Fruit fly (Drosophila melanogaster) whole organism, embryonic: ENCODE results near the gene Sytbeta.

ENCODE experiments used
- B-H2 ChIP-seq: fragments of 200-800 bp; sonication (Bioruptor generic); optimal IDR thresholded peaks from 2 replicates; lab custom pipeline; 2018; ENCODE audit warnings: missing biosample characterization, mild to moderate bottlenecking, missing genetic modification characterization
- BEAF-32 ChIP-seq: fragments of 200-800 bp; sonication (Bioruptor generic); optimal IDR thresholded peaks from 3 replicates; lab custom pipeline; 2017; ENCODE audit warnings: missing biosample characterization, missing genetic modification characterization, mild to moderate bottlenecking, moderate library complexity, missing genetic modification reagents
- CG10267 ChIP-seq: fragments of 200-800 bp; sonication (Bioruptor generic); optimal IDR thresholded peaks from 2 replicates; lab custom pipeline; 2018; ENCODE audit warnings: missing biosample characterization, mild to moderate bottlenecking, missing genetic modification characterization, moderate library complexity
- CG10321 ChIP-seq: fragments of 200-800 bp; sonication (Bioruptor generic); IDR thresholded peaks from 2 replicates; pipeline ENCODE4 v1.3.6; 2022; ENCODE audit warnings: missing biosample characterization, missing genetic modification characterization
- CG12299 ChIP-seq: fragments of 200-800 bp; sonication (Bioruptor generic); optimal IDR thresholded peaks from 2 replicates; lab custom pipeline; 2018; ENCODE audit warnings: missing biosample characterization, mild to moderate bottlenecking, missing genetic modification characterization
- CG13123 ChIP-seq: fragments of 200-800 bp; sonication (Bioruptor generic); optimal IDR thresholded peaks from 2 replicates; lab custom pipeline; 2016; ENCODE audit warnings: missing biosample characterization, missing genetic modification characterization
- CG13775 ChIP-seq: fragments of 200-800 bp; sonication (Bioruptor generic); optimal IDR thresholded peaks from 3 replicates; lab custom pipeline; 2017; ENCODE audit warnings: missing biosample characterization, mild to moderate bottlenecking, missing genetic modification characterization
- CG14710 ChIP-seq: fragments of 200-800 bp; sonication (Bioruptor generic); optimal IDR thresholded peaks from 3 replicates; lab custom pipeline; 2019; ENCODE audit warnings: missing biosample characterization, mild to moderate bottlenecking, missing genetic modification characterization, moderate library complexity
- CG15073 ChIP-seq: fragments of 200-800 bp; sonication (Bioruptor generic); optimal IDR thresholded peaks from 2 replicates; lab custom pipeline; 2016; ENCODE audit warnings: missing biosample characterization, missing genetic modification characterization
- CG16813 ChIP-seq: fragments of 200-800 bp; sonication (Bioruptor generic); IDR thresholded peaks from 3 replicates; pipeline ENCODE4 v1.3.6; 2022; ENCODE audit warnings: missing biosample characterization, missing genetic modification characterization; ENCODE audit not compliant: partially characterized antibody
- CG17829 ChIP-seq: fragments of 200-800 bp; optimal IDR thresholded peaks from 2 replicates; lab custom pipeline; 2019; ENCODE audit warnings: missing biosample characterization, mild to moderate bottlenecking, missing genetic modification characterization, moderate library complexity
- CG2202 ChIP-seq: fragments of 200-800 bp; sonication (Bioruptor generic); optimal IDR thresholded peaks from 2 replicates; lab custom pipeline; 2018; ENCODE audit warnings: missing biosample characterization, mild to moderate bottlenecking, missing genetic modification characterization
- CG30403 ChIP-seq: fragments of 200-800 bp; sonication (Bioruptor generic); optimal IDR thresholded peaks from 3 replicates; lab custom pipeline; 2016; ENCODE audit warnings: missing biosample characterization, missing genetic modification characterization
- CG30431 ChIP-seq: fragments of 200-800 bp; sonication (Bioruptor generic); optimal IDR thresholded peaks from 2 replicates; lab custom pipeline; 2017; ENCODE audit warnings: missing biosample characterization, missing genetic modification characterization
- CG3065 ChIP-seq: fragments of 200-800 bp; sonication (Bioruptor generic); optimal IDR thresholded peaks from 2 replicates; lab custom pipeline; 2016; ENCODE audit warnings: missing biosample characterization, missing genetic modification characterization
- CG3281 ChIP-seq: fragments of 200-800 bp; sonication (Bioruptor generic); optimal IDR thresholded peaks from 3 replicates; lab custom pipeline; 2017; ENCODE audit warnings: missing biosample characterization, mild to moderate bottlenecking, missing genetic modification characterization
- CG33557 ChIP-seq: fragments of 200-800 bp; sonication (Bioruptor generic); optimal IDR thresholded peaks from 2 replicates; lab custom pipeline; 2019; ENCODE audit warnings: missing biosample characterization, mild to moderate bottlenecking, missing genetic modification characterization, moderate library complexity
- CG3726 ChIP-seq: fragments of 200-800 bp; sonication (Bioruptor generic); IDR thresholded peaks from 3 replicates; pipeline ENCODE4, ENCODE4 v1.3.6; 2022; ENCODE audit warnings: missing biosample characterization, missing genetic modification characterization
- CG3838 ChIP-seq: fragments of 200-800 bp; sonication (Bioruptor generic); optimal IDR thresholded peaks from 3 replicates; lab custom pipeline; 2016; ENCODE audit warnings: missing biosample characterization, missing genetic modification characterization
- CG4282 ChIP-seq: fragments of 200-800 bp; sonication (Bioruptor generic); optimal IDR thresholded peaks from 2 replicates; lab custom pipeline; 2016; ENCODE audit warnings: missing biosample characterization, missing genetic modification characterization
- CG4617 ChIP-seq: fragments of 200-800 bp; sonication (Bioruptor generic); optimal IDR thresholded peaks from 3 replicates; lab custom pipeline; 2016; ENCODE audit warnings: missing biosample characterization, missing genetic modification characterization, borderline replicate concordance
- CG4730 ChIP-seq: fragments of 200-800 bp; sonication (Bioruptor generic); IDR thresholded peaks from 2 replicates; pipeline ENCODE4 v1.3.6; 2022; ENCODE audit warnings: missing biosample characterization, missing genetic modification characterization
- CG7928 ChIP-seq: fragments of 200-800 bp; sonication (Bioruptor generic); optimal IDR thresholded peaks from 2 replicates; lab custom pipeline; 2017; ENCODE audit warnings: missing biosample characterization, mild to moderate bottlenecking, missing genetic modification characterization
- CG7963 ChIP-seq: fragments of 200-800 bp; sonication (Bioruptor generic); IDR thresholded peaks from 3 replicates; pipeline ENCODE4 v1.3.6; 2022; ENCODE audit warnings: missing biosample characterization, missing genetic modification characterization; ENCODE audit not compliant: partially characterized antibody
- CG8478 ChIP-seq: fragments of >200 bp; optimal IDR thresholded peaks from 2 replicates; lab custom pipeline; 2018
- CG9437 ChIP-seq: fragments of 200-800 bp; sonication (Bioruptor generic); optimal IDR thresholded peaks from 2 replicates; lab custom pipeline; 2018; ENCODE audit warnings: missing biosample characterization, mild to moderate bottlenecking, missing genetic modification characterization
- D19A ChIP-seq: fragments of 200-800 bp; optimal IDR thresholded peaks from 3 replicates; lab custom pipeline; 2019; ENCODE audit warnings: missing biosample characterization, mild to moderate bottlenecking, missing genetic modification characterization, moderate library complexity
- Dp ChIP-seq: fragments of 200-800 bp; sonication (Bioruptor generic); optimal IDR thresholded peaks from 2 replicates; lab custom pipeline; 2018; ENCODE audit warnings: missing biosample characterization, mild to moderate bottlenecking, missing genetic modification characterization, moderate library complexity
- Eip74EF ChIP-seq, 2 experiments: fragments of 200-800 bp in 1 of 2; fragments of >200 bp in 1 of 2; sonication (Bioruptor generic) in 1 of 2; optimal IDR thresholded peaks; 2 replicates each; lab custom pipeline; 2017 to 2019; ENCODE audit warnings: missing biosample characterization in 2 of 2, missing genetic modification characterization in 2 of 2, mild to moderate bottlenecking in 1 of 2, moderate library complexity in 1 of 2
- Ets65A ChIP-seq: fragments of 200-800 bp; sonication (Bioruptor generic); peaks from one replicate; lab custom pipeline; 2016; ENCODE audit warnings: missing biosample characterization, missing genetic modification characterization
- Fer1 ChIP-seq: fragments of 200-800 bp; sonication (Bioruptor generic); optimal IDR thresholded peaks from 2 replicates; lab custom pipeline; 2017; ENCODE audit warnings: missing biosample characterization, mild to moderate bottlenecking, missing genetic modification characterization
- Gug ChIP-seq: fragments of 200-800 bp; sonication (Bioruptor generic); IDR thresholded peaks from 4 replicates; pipeline ENCODE4 v1.3.6; 2022; ENCODE audit warnings: missing biosample characterization, missing genetic modification characterization
- HmgD ChIP-seq: fragments of 200-800 bp; sonication (Bioruptor generic); optimal IDR thresholded peaks from 3 replicates; lab custom pipeline; 2016; ENCODE audit warnings: missing biosample characterization, missing genetic modification characterization
- Hmr ChIP-seq: fragments of 200-800 bp; sonication (Bioruptor generic); optimal IDR thresholded peaks from 3 replicates; lab custom pipeline; 2017; ENCODE audit warnings: mild to moderate bottlenecking, missing biosample characterization, missing genetic modification reagents, missing genetic modification characterization
- Hr3 ChIP-seq: fragments of 200-800 bp; sonication (Bioruptor generic); optimal IDR thresholded peaks from 3 replicates; lab custom pipeline; 2016; ENCODE audit warnings: missing biosample characterization, missing genetic modification characterization
- Jarid2 ChIP-seq: fragments of 200-800 bp; sonication (Bioruptor generic); optimal IDR thresholded peaks from 3 replicates; lab custom pipeline; 2017; ENCODE audit warnings: mild to moderate bottlenecking, missing biosample characterization, missing genetic modification reagents, missing genetic modification characterization
- MBD-R2 ChIP-seq: fragments of 200-800 bp; sonication (Bioruptor generic); IDR thresholded peaks from 2 replicates; pipeline ENCODE4 v1.3.6; 2022; ENCODE audit warnings: missing biosample characterization, missing genetic modification characterization
- Mad ChIP-seq: fragments of 200-800 bp; sonication (Bioruptor generic); optimal IDR thresholded peaks from 2 replicates; lab custom pipeline; 2016; ENCODE audit warnings: missing biosample characterization, missing genetic modification characterization
- Nf-YB ChIP-seq: fragments of 200-800 bp; sonication (Bioruptor generic); optimal IDR thresholded peaks from 3 replicates; lab custom pipeline; 2019; ENCODE audit warnings: missing biosample characterization, mild to moderate bottlenecking, missing genetic modification characterization, moderate library complexity
- Nf-YC ChIP-seq: fragments of 200-800 bp; optimal IDR thresholded peaks from 3 replicates; lab custom pipeline; 2019; ENCODE audit warnings: missing biosample characterization, mild to moderate bottlenecking, missing genetic modification characterization, moderate library complexity
- ci ChIP-seq: fragments of 200-800 bp; sonication (Bioruptor generic); IDR thresholded peaks from 3 replicates; pipeline ENCODE4 v1.3.6; 2022; ENCODE audit warnings: missing biosample characterization, missing genetic modification characterization
- da ChIP-seq: fragments of 200-800 bp; sonication (Bioruptor generic); optimal IDR thresholded peaks from 2 replicates; lab custom pipeline; 2016; ENCODE audit warnings: missing biosample characterization, missing genetic modification characterization
- exex ChIP-seq: fragments of 200-800 bp; sonication (Bioruptor generic); optimal IDR thresholded peaks from 4 replicates; lab custom pipeline; 2018; ENCODE audit warnings: missing biosample characterization, mild to moderate bottlenecking, missing genetic modification characterization, moderate library complexity
- maf-S ChIP-seq: fragments of 200-800 bp; sonication (Bioruptor generic); optimal IDR thresholded peaks from 2 replicates; lab custom pipeline; 2016; ENCODE audit warnings: missing biosample characterization, missing genetic modification characterization
- nau ChIP-seq: fragments of 200-800 bp; sonication (Bioruptor generic); optimal IDR thresholded peaks from 3 replicates; lab custom pipeline; 2017; ENCODE audit warnings: missing biosample characterization, mild to moderate bottlenecking, missing genetic modification characterization, missing genetic modification reagents
- nmo ChIP-seq: fragments of 200-800 bp; sonication (Bioruptor generic); optimal IDR thresholded peaks from 2 replicates; lab custom pipeline; 2018; ENCODE audit warnings: missing biosample characterization, mild to moderate bottlenecking, missing genetic modification characterization, moderate library complexity
- psq ChIP-seq: fragments of 200-800 bp; sonication (Bioruptor generic); optimal IDR thresholded peaks from 2 replicates; lab custom pipeline; 2017; ENCODE audit warnings: missing biosample characterization, missing genetic modification characterization
- sens ChIP-seq: fragments of 200-800 bp; sonication (Bioruptor generic); peaks from one replicate; lab custom pipeline; 2016; ENCODE audit warnings: missing biosample characterization, missing genetic modification characterization
- stwl ChIP-seq: fragments of 200-800 bp; sonication (Bioruptor generic); optimal IDR thresholded peaks from 3 replicates; lab custom pipeline; 2018; ENCODE audit warnings: missing biosample characterization, mild to moderate bottlenecking, missing genetic modification characterization, moderate library complexity
- zen2 ChIP-seq: fragments of 200-800 bp; sonication (Bioruptor generic); IDR thresholded peaks from 3 replicates; pipeline ENCODE4 v1.3.6; 2022; ENCODE audit warnings: missing biosample characterization, missing genetic modification characterization; ENCODE audit not compliant: partially characterized antibody

Gene Sytbeta

DNA sequence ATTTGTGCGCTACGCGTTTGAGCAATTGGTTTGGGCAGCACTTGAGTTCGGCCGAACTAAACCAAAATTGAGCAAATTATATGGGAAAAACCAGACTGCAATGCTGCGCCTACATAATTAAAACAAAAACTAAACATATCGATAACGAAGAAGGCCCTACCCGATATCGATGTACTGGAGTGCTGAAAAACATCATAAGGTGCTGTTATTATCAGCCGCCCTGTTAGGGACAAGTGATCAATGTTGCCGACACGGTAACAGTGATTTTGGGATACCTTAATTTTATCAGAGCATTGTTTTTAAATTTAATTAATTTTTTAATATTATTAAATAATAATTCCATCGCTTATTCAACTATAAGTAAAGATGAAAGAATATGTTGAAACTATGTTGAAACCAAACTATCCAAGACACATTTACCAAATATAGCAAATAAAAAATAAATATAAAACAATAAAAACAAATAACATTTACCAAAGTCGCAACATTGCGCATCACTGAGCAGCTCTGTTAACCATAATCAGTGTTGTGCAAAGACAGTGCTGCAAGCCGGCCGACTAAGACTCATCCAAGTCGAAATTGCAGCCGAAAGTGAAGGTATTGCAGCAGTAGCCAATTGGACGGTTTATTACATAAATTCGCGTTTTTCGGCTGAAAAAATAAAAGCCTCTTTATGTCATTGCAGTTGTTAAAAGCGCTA lies 30.0 kb upstream of the Sytbeta start, which contains the start of the genes sstn, Plp and GlyRS (continued):
- TF ChIP-seq CG2202 (tag; lab: Kevin White, UChicago) = no peak
- peak; percentile 51 for TF ChIP-seq Hr3 (GFP tag; lab: Kevin White, UChicago)
- TF ChIP-seq Jarid2 (GFP tag; lab: Kevin White, UChicago) = peak; percentile 61
- TF ChIP-seq CG3065 = no peak
- no peak for TF ChIP-seq CG8478 (lab: Kevin White, UChicago)
- no peak for TF ChIP-seq Mad
- TF ChIP-seq ci = peak; percentile 55; the same call in 1 of the 3 replicates
- TF ChIP-seq sens = peak; percentile 60
- TF ChIP-seq Nf-YC = peak; percentile 59
- peak; percentile 68 for TF ChIP-seq CG14710 (tag; lab: Kevin White, UChicago)
- no peak for TF ChIP-seq CG9437 (GFP tag; lab: Kevin White, UChicago)
- TF ChIP-seq CG12299 (tag; lab: Kevin White, UChicago) = no peak
- TF ChIP-seq CG4617 = peak; percentile 35
- TF ChIP-seq CG3838 = no peak
- TF ChIP-seq da (GFP tag; lab: Kevin White, UChicago) = no peak
- TF ChIP-seq zen2 (GFP tag; lab: Robert Waterston, UW) = no peak
- peak; percentile 47 for TF ChIP-seq CG30403 (GFP tag; lab: Kevin White, UChicago)
- TF ChIP-seq CG10321 (GFP tag; lab: Robert Waterston, UW) = no peak
- peak; percentile 99 for TF ChIP-seq CG10267
- peak; percentile 17 for TF ChIP-seq Dp
- TF ChIP-seq Gug (GFP tag; lab: Robert Waterston, UW) = no peak
- no peak for TF ChIP-seq CG4730 (GFP tag; lab: Robert Waterston, UW)
- TF ChIP-seq CG4282 (GFP tag; lab: Kevin White, UChicago) = no peak
- TF ChIP-seq Fer1 (GFP tag; lab: Kevin White, UChicago) = peak; percentile 32
- peak; percentile 56 for TF ChIP-seq stwl (tag; lab: Kevin White, UChicago)
- TF ChIP-seq nau (GFP tag; lab: Kevin White, UChicago) = no peak
- peak; percentile 14 for TF ChIP-seq B-H2
- TF ChIP-seq BEAF-32 = peak; percentile 70
- peak; percentile 41 for TF ChIP-seq Ets65A
- TF ChIP-seq Eip74EF (GFP tag; optimal IDR thresholded peaks at IDR 0.05; lab: Kevin White, UChicago) = no peak
- peak; percentile 22 for TF ChIP-seq CG13123
- peak; percentile 21 for TF ChIP-seq exex (tag; lab: Kevin White, UChicago)
- TF ChIP-seq CG30431 = no peak
- TF ChIP-seq CG13775 = peak; percentile 42
- TF ChIP-seq D19A (tag; lab: Kevin White, UChicago) = peak; percentile 33
- no peak for TF ChIP-seq psq (GFP tag; lab: Kevin White, UChicago)
- TF ChIP-seq CG7928 (GFP tag; lab: Kevin White, UChicago) = no peak
- TF ChIP-seq maf-S = no peak
- TF ChIP-seq nmo (GFP tag; lab: Kevin White, UChicago) = peak; percentile 58
- peak; percentile 41 for TF ChIP-seq Hmr (GFP tag; lab: Kevin White, UChicago)
- no peak for TF ChIP-seq HmgD
- peak; percentile 58 for TF ChIP-seq CG33557 (GFP tag; lab: Kevin White, UChicago)
- TF ChIP-seq CG7963 (GFP tag; lab: Robert Waterston, UW) = peak; percentile 39; the same call in 1 of the 3 replicates
- TF ChIP-seq CG15073 (GFP tag; lab: Kevin White, UChicago) = no peak
- no peak for TF ChIP-seq CG3726 (GFP tag; lab: Robert Waterston, UW)
- no peak for TF ChIP-seq CG16813 (GFP tag; lab: Robert Waterston, UW)
- TF ChIP-seq Nf-YB (GFP tag; lab: Kevin White, UChicago) = no peak
- TF ChIP-seq CG3281 (GFP tag; lab: Kevin White, UChicago) = peak; percentile 39
- TF ChIP-seq CG17829 (tag; lab: Kevin White, UChicago) = peak; percentile 55
- TF ChIP-seq MBD-R2 (GFP tag; lab: Robert Waterston, UW) = peak; percentile 47; the same call in 1 of the 2 replicates
